Worm (Caenorhabditis elegans) whole organism, L2 larva: ENCODE measurements around the gene lron-5.

Experiments used
- fos-1 ChIP-seq: fragments of 150-350 bp; optimal IDR thresholded peaks from 2 replicates; lab custom pipeline; 2014; ENCODE audit warnings: missing biosample characterization, missing genetic modification characterization
- lsy-2 ChIP-seq, 2 experiments: fragments of 150-350 bp in 1 of 2; sonication (generic microtip) in 1 of 2; optimal IDR thresholded peaks; 2 replicates each; lab custom pipeline; 2014 to 2017; ENCODE audit warnings: missing biosample characterization in 2 of 2, missing genetic modification characterization in 2 of 2

DNA sequence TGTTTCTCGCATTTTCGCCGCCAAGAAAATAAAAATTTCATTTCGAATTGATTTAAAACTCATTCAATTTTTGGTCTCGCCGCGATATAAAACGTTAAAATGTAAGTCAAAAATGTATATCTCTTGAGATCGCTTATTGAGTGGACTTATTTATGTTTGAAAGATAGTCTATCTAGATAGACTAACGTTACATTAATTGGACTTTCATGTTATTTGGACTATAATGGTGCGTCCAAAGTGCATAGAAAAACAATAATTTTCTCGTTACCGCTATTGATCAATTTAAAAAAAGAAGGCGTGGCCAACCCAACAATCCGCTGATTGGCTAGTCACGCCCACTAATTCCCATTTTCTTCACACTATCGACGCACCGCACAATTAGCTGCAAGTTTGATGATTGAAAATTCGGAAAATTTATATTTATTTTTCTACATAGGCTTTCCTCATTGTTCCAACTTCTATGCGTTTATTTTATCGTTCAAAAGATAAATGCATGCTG lies 38.7 kb upstream of the lron-5 start, which contains the start of gene F35G12.5:
- TF ChIP-seq lsy-2 (tag; optimal IDR thresholded peaks at IDR 0.05; lab: Kevin White, UChicago) = no peak
- no peak for TF ChIP-seq fos-1 (tag; lab: Kevin White, UChicago)
